Fruit fly (Drosophila melanogaster) whole organism, embryonic: ENCODE data around the gene mei-218.

Experiments used
- Abd-B ChIP-seq: fragments of 200-800 bp; sonication (Bioruptor generic); optimal IDR thresholded peaks from 2 replicates; lab custom pipeline; 2018; ENCODE audit warnings: missing biosample characterization, mild to moderate bottlenecking, missing genetic modification characterization, moderate library complexity
- Antp ChIP-seq: fragments of 200-800 bp; sonication (Bioruptor generic); optimal IDR thresholded peaks from 3 replicates; lab custom pipeline; 2016; ENCODE audit warnings: missing biosample characterization, missing genetic modification characterization
- Awh ChIP-seq: fragments of 200-800 bp; sonication (Bioruptor generic); IDR thresholded peaks from 2 replicates; pipeline ENCODE4, ENCODE4 v1.3.6; 2022; ENCODE audit warnings: missing biosample characterization, missing genetic modification characterization
- CG10267 ChIP-seq: fragments of 200-800 bp; sonication (Bioruptor generic); optimal IDR thresholded peaks from 2 replicates; lab custom pipeline; 2018; ENCODE audit warnings: missing biosample characterization, mild to moderate bottlenecking, missing genetic modification characterization, moderate library complexity
- CG11398 ChIP-seq: fragments of 200-800 bp; sonication (Bioruptor generic); optimal IDR thresholded peaks from 2 replicates; lab custom pipeline; 2016; ENCODE audit warnings: missing biosample characterization, missing genetic modification characterization
- CG13894 ChIP-seq: fragments of 200-800 bp; sonication (Bioruptor generic); optimal IDR thresholded peaks from 3 replicates; lab custom pipeline; 2018; ENCODE audit warnings: missing biosample characterization, mild to moderate bottlenecking, missing genetic modification characterization, moderate library complexity
- CG14667 ChIP-seq: fragments of 200-800 bp; sonication (Bioruptor generic); IDR thresholded peaks from 2 replicates; pipeline ENCODE4 v1.3.6; 2022; ENCODE audit warnings: missing biosample characterization, missing genetic modification characterization
- CG17802 ChIP-seq: fragments of 200-800 bp; sonication (Bioruptor generic); optimal IDR thresholded peaks from 2 replicates; lab custom pipeline; 2018; ENCODE audit warnings: missing biosample characterization, mild to moderate bottlenecking, missing genetic modification characterization, moderate library complexity
- CG17912 ChIP-seq: fragments of 200-800 bp; sonication (Bioruptor generic); optimal IDR thresholded peaks from 2 replicates; lab custom pipeline; 2018; ENCODE audit warnings: missing biosample characterization, mild to moderate bottlenecking, missing genetic modification characterization
- CG30431 ChIP-seq: fragments of 200-800 bp; sonication (Bioruptor generic); optimal IDR thresholded peaks from 2 replicates; lab custom pipeline; 2017; ENCODE audit warnings: missing biosample characterization, missing genetic modification characterization
- CG31224 ChIP-seq: fragments of 200-800 bp; sonication (Bioruptor generic); IDR thresholded peaks from 2 replicates; pipeline ENCODE4 v1.3.6; 2022; ENCODE audit warnings: missing biosample characterization, missing genetic modification characterization
- CG3995 ChIP-seq: fragments of 200-800 bp; sonication (Bioruptor generic); optimal IDR thresholded peaks from 3 replicates; lab custom pipeline; 2016; ENCODE audit warnings: missing biosample characterization, missing genetic modification characterization
- CG6272 ChIP-seq: fragments of 200-800 bp; sonication (Bioruptor generic); IDR thresholded peaks from 2 replicates; pipeline ENCODE4 v1.3.6; 2022; ENCODE audit warnings: missing biosample characterization, missing genetic modification characterization
- CG6813 ChIP-seq: fragments of 200-800 bp; sonication (Bioruptor generic); optimal IDR thresholded peaks from 2 replicates; lab custom pipeline; 2017; ENCODE audit warnings: missing biosample characterization, missing genetic modification characterization, mild to moderate bottlenecking, moderate library complexity, missing genetic modification reagents
- CG7786 ChIP-seq: fragments of 200-800 bp; sonication (Bioruptor generic); optimal IDR thresholded peaks from 2 replicates; lab custom pipeline; 2016; ENCODE audit warnings: missing biosample characterization, missing genetic modification characterization
- CG8290 ChIP-seq, 3 experiments: fragments of 200-800 bp; sonication (Bioruptor generic); optimal IDR thresholded peaks; 2 replicates each; lab custom pipeline; 2016 to 2019; ENCODE audit warnings: missing biosample characterization in 3 of 3, missing genetic modification characterization in 3 of 3, mild to moderate bottlenecking in 2 of 3, moderate library complexity in 1 of 3
- CG9437 ChIP-seq: fragments of 200-800 bp; sonication (Bioruptor generic); optimal IDR thresholded peaks from 2 replicates; lab custom pipeline; 2018; ENCODE audit warnings: missing biosample characterization, mild to moderate bottlenecking, missing genetic modification characterization
- CG9817 ChIP-seq: fragments of 200-800 bp; sonication (Bioruptor generic); optimal IDR thresholded peaks from 2 replicates; lab custom pipeline; 2018; ENCODE audit warnings: missing biosample characterization, mild to moderate bottlenecking, missing genetic modification characterization, moderate library complexity
- D ChIP-seq, 2 experiments: fragments of 200-800 bp in 1 of 2; fragments of >200 bp in 1 of 2; sonication (Bioruptor generic) in 1 of 2; optimal IDR thresholded peaks; 2 replicates in 1 of 2; 3 replicates in 1 of 2; lab custom pipeline; 2017; ENCODE audit warnings: mild to moderate bottlenecking in 1 of 2, missing biosample characterization in 1 of 2, missing genetic modification characterization in 1 of 2, missing genetic modification reagents in 1 of 2
- D19B ChIP-seq: fragments of 200-800 bp; sonication (Bioruptor generic); optimal IDR thresholded peaks from 2 replicates; lab custom pipeline; 2017; ENCODE audit warnings: missing biosample characterization, mild to moderate bottlenecking, missing genetic modification characterization
- Dbx ChIP-seq: fragments of 200-800 bp; sonication (Bioruptor generic); IDR thresholded peaks from 3 replicates; pipeline ENCODE4 v1.3.6; 2022; ENCODE audit warnings: missing biosample characterization, missing genetic modification characterization
- Doc3 ChIP-seq: fragments of 200-800 bp; sonication (Bioruptor generic); IDR thresholded peaks from 3 replicates; pipeline ENCODE4 v1.3.6; 2022; ENCODE audit warnings: missing biosample characterization, missing genetic modification characterization; ENCODE audit not compliant: partially characterized antibody
- HLH54F ChIP-seq: fragments of 200-800 bp; sonication (Bioruptor generic); optimal IDR thresholded peaks from 3 replicates; lab custom pipeline; 2016; ENCODE audit warnings: missing biosample characterization, missing genetic modification characterization
- Hr3 ChIP-seq: fragments of 200-800 bp; sonication (Bioruptor generic); optimal IDR thresholded peaks from 3 replicates; lab custom pipeline; 2016; ENCODE audit warnings: missing biosample characterization, missing genetic modification characterization
- MTF-1 ChIP-seq: fragments of 200-800 bp; sonication (Bioruptor generic); optimal IDR thresholded peaks from 2 replicates; lab custom pipeline; 2018; ENCODE audit warnings: missing biosample characterization, mild to moderate bottlenecking, missing genetic modification characterization, borderline replicate concordance
- Optix ChIP-seq: fragments of 200-800 bp; sonication (Bioruptor generic); IDR thresholded peaks from 3 replicates; pipeline ENCODE4 v1.3.6; 2022; ENCODE audit warnings: missing biosample characterization, missing genetic modification characterization
- Poxn ChIP-seq: fragments of 200-800 bp; sonication (Bioruptor generic); IDR thresholded peaks from 2 replicates; pipeline ENCODE4 v1.3.6; 2022; ENCODE audit warnings: missing biosample characterization, missing genetic modification characterization
- Sry-β ChIP-seq: fragments of 200-800 bp; sonication (Bioruptor generic); optimal IDR thresholded peaks from 2 replicates; lab custom pipeline; 2018; ENCODE audit warnings: missing biosample characterization, mild to moderate bottlenecking, missing genetic modification characterization, moderate library complexity
- ab ChIP-seq: fragments of 200-800 bp; sonication (Bioruptor generic); optimal IDR thresholded peaks from 2 replicates; lab custom pipeline; 2016; ENCODE audit warnings: missing biosample characterization, missing genetic modification characterization
- caup ChIP-seq: fragments of 200-800 bp; sonication (Bioruptor generic); optimal IDR thresholded peaks from 3 replicates; lab custom pipeline; 2017; ENCODE audit warnings: missing biosample characterization, mild to moderate bottlenecking, missing genetic modification characterization, moderate library complexity; ENCODE audit not compliant: severe bottlenecking
- chn ChIP-seq: fragments of 200-800 bp; sonication (Bioruptor generic); optimal IDR thresholded peaks from 2 replicates; lab custom pipeline; 2016; ENCODE audit warnings: missing biosample characterization, missing genetic modification characterization
- da ChIP-seq: fragments of 200-800 bp; sonication (Bioruptor generic); optimal IDR thresholded peaks from 2 replicates; lab custom pipeline; 2016; ENCODE audit warnings: missing biosample characterization, missing genetic modification characterization
- dpn ChIP-seq, 2 experiments: fragments of 200-800 bp; sonication (Bioruptor generic); optimal IDR thresholded peaks; 3 replicates each; lab custom pipeline; 2016; ENCODE audit warnings: missing biosample characterization in 2 of 2, missing genetic modification characterization in 2 of 2
- en ChIP-seq: fragments of 200-800 bp; sonication (Bioruptor generic); optimal IDR thresholded peaks from 2 replicates; lab custom pipeline; 2016; ENCODE audit warnings: missing biosample characterization, missing genetic modification characterization
- fd3F ChIP-seq: fragments of 200-800 bp; sonication (Bioruptor generic); optimal IDR thresholded peaks from 2 replicates; lab custom pipeline; 2018; ENCODE audit warnings: missing biosample characterization, mild to moderate bottlenecking, missing genetic modification characterization, moderate library complexity
- gcm ChIP-seq: fragments of 200-800 bp; sonication (Bioruptor generic); optimal IDR thresholded peaks from 2 replicates; lab custom pipeline; 2019; ENCODE audit warnings: missing biosample characterization, mild to moderate bottlenecking, missing genetic modification characterization, moderate library complexity
- gro ChIP-seq: fragments of 200-800 bp; sonication (Bioruptor generic); optimal IDR thresholded peaks from 2 replicates; lab custom pipeline; 2016; ENCODE audit warnings: missing biosample characterization, missing genetic modification characterization
- gsb ChIP-seq: fragments of 200-800 bp; sonication (Bioruptor generic); IDR thresholded peaks from 2 replicates; pipeline ENCODE4 v1.3.6; 2022; ENCODE audit warnings: missing biosample characterization, missing genetic modification characterization
- gt ChIP-seq: fragments of 200-800 bp; sonication (Bioruptor generic); IDR thresholded peaks from 2 replicates; pipeline ENCODE4 v1.3.6; 2022; ENCODE audit warnings: missing biosample characterization, missing genetic modification characterization
- hbn ChIP-seq: fragments of 200-800 bp; sonication (Bioruptor generic); IDR thresholded peaks from 2 replicates; pipeline ENCODE4 v1.3.6; 2022; ENCODE audit warnings: missing biosample characterization, missing genetic modification characterization; ENCODE audit not compliant: partially characterized antibody
- ken ChIP-seq: fragments of 200-800 bp; sonication (Bioruptor generic); IDR thresholded peaks from 3 replicates; pipeline ENCODE4 v1.3.6; 2022; ENCODE audit warnings: missing biosample characterization, missing genetic modification characterization
- nom ChIP-seq: fragments of 200-800 bp; sonication (Bioruptor generic); optimal IDR thresholded peaks from 2 replicates; lab custom pipeline; 2017; ENCODE audit warnings: missing biosample characterization, missing genetic modification characterization, mild to moderate bottlenecking, moderate library complexity, missing genetic modification reagents
- pros ChIP-seq: fragments of 200-800 bp; sonication (Bioruptor generic); optimal IDR thresholded peaks from 3 replicates; lab custom pipeline; 2019; ENCODE audit warnings: missing biosample characterization, mild to moderate bottlenecking, missing genetic modification characterization, moderate library complexity
- shn ChIP-seq: fragments of 200-800 bp; sonication (Bioruptor generic); optimal IDR thresholded peaks from 3 replicates; lab custom pipeline; 2016; ENCODE audit warnings: missing biosample characterization, missing genetic modification characterization
- tio ChIP-seq: fragments of 200-800 bp; sonication (Bioruptor generic); optimal IDR thresholded peaks from 2 replicates; lab custom pipeline; 2017; ENCODE audit warnings: missing biosample characterization, missing genetic modification characterization, inconsistent platforms
- toy ChIP-seq: fragments of 200-800 bp; sonication (Bioruptor generic); IDR thresholded peaks from 2 replicates; pipeline ENCODE4 v1.3.6; 2022; ENCODE audit warnings: missing biosample characterization, missing genetic modification characterization
- zen ChIP-seq: fragments of 200-800 bp; sonication (Bioruptor generic); optimal IDR thresholded peaks from 3 replicates; lab custom pipeline; 2018; ENCODE audit warnings: missing biosample characterization, mild to moderate bottlenecking, missing genetic modification characterization, moderate library complexity
- zfh1 ChIP-seq: fragments of 200-800 bp; sonication (Bioruptor generic); IDR thresholded peaks from 3 replicates; pipeline ENCODE4 v1.3.6; 2022; ENCODE audit warnings: missing biosample characterization, missing genetic modification characterization

mei-218 gene

DNA sequence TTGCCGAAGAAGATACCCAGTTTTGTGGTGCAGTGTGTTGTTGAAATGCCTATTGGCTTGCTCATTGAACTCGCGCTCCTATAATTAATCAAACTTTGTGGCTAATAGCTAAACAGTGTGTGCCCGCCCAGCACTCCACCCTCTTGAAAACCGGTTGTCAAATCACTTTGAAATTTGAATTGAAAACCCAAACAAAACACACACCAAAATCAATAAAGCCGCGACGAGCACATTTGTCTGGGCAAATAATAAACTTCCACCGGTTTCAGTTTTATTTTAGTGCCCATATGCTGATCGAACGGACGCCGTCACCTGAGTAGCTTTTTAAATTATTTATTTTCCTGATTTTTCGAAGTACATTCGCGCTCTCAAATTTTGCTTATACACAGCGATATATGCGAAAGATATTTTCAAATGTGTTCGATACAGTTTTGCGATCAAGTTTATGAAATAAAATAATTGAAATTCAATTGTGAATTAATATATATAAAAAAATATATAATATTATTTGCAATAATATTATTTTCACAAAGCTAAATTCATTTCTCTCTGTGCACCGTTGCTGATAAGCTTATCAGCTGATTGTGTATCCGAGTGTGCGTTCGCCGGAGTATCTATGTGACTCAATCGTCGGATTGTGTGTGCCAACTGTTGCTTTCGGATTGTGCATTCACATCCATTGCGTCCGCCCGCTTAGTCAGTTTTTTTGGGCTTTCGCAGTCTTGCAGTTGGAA is 12.9 kb downstream of the mei-218 start (continued):
- TF ChIP-seq CG17912, result no peak
- TF ChIP-seq dpn (GFP tag; optimal IDR thresholded peaks at IDR 0.05; lab: Kevin White, UChicago), result peak in 1 of 2 experiments; percentile 74
- TF ChIP-seq HLH54F (GFP tag; lab: Kevin White, UChicago), result peak; percentile 37
- no peak for TF ChIP-seq CG7786 (GFP tag; lab: Kevin White, UChicago)
- TF ChIP-seq Doc3 (GFP tag; lab: Robert Waterston, UW), result no peak
- TF ChIP-seq Poxn, result no peak
- no peak for TF ChIP-seq pros (GFP tag; lab: Kevin White, UChicago)
- peak; percentile 75 for TF ChIP-seq gcm
- no peak for TF ChIP-seq Abd-B (GFP tag; lab: Kevin White, UChicago)
- TF ChIP-seq CG6272 (GFP tag; lab: Robert Waterston, UW), result peak; percentile 56; the same call in 1 of the 2 replicates
- no peak for TF ChIP-seq CG17802
- peak; percentile 56 for TF ChIP-seq tio (GFP tag; lab: Kevin White, UChicago)
- peak; percentile 69; the same call in 2 of the 3 replicates for TF ChIP-seq Dbx (GFP tag; lab: Robert Waterston, UW)
- TF ChIP-seq CG30431 (GFP tag; lab: Kevin White, UChicago), result peak; percentile 57
- TF ChIP-seq gt (GFP tag; lab: Robert Waterston, UW), result no peak
- TF ChIP-seq Sry-β (GFP tag; lab: Kevin White, UChicago), result no peak
- no peak for TF ChIP-seq chn (GFP tag; lab: Kevin White, UChicago)
- peak; percentile 63; the same call in 1 of the 2 replicates for TF ChIP-seq CG14667 (GFP tag; lab: Robert Waterston, UW)
- TF ChIP-seq CG8290 (GFP tag; optimal IDR thresholded peaks at IDR 0.05; lab: Kevin White, UChicago), result peak; percentile 11
- TF ChIP-seq CG8290 (tag; optimal IDR thresholded peaks at IDR 0.05; lab: Kevin White, UChicago), result peak in 1 of 2 experiments; percentile 66
- peak; percentile 67; the same call in 1 of the 2 replicates for TF ChIP-seq gsb (GFP tag; lab: Robert Waterston, UW)
- no peak for TF ChIP-seq hbn (GFP tag; lab: Robert Waterston, UW)
- peak; percentile 68 for TF ChIP-seq D19B (GFP tag; lab: Kevin White, UChicago)
- peak; percentile 84 for TF ChIP-seq CG6813 (GFP tag; lab: Kevin White, UChicago)
- no peak for TF ChIP-seq shn (GFP tag; lab: Kevin White, UChicago)
- no peak; the same call in 2 of the 3 replicates for TF ChIP-seq Optix (GFP tag; lab: Robert Waterston, UW)
- TF ChIP-seq CG3995 (GFP tag; lab: Kevin White, UChicago), result no peak
- TF ChIP-seq en (GFP tag; lab: Kevin White, UChicago), result no peak
- TF ChIP-seq CG13894 (tag; lab: Kevin White, UChicago), result peak; percentile 46
- TF ChIP-seq Hr3 (GFP tag; lab: Kevin White, UChicago), result peak; percentile 76
- no peak for TF ChIP-seq CG11398
- TF ChIP-seq ken (GFP tag; lab: Robert Waterston, UW), result peak; percentile 69; the same call in 1 of the 3 replicates
- TF ChIP-seq fd3F (GFP tag; lab: Kevin White, UChicago), result peak; percentile 69
- peak; percentile 81 for TF ChIP-seq zfh1 (GFP tag; lab: Robert Waterston, UW)
- no peak for TF ChIP-seq ab
- no peak for TF ChIP-seq Antp (GFP tag; lab: Kevin White, UChicago)
- TF ChIP-seq caup (GFP tag; lab: Kevin White, UChicago), result peak; percentile 77
- TF ChIP-seq zen, result peak; percentile 53
- TF ChIP-seq MTF-1 (GFP tag; lab: Kevin White, UChicago), result peak; percentile 40
- peak; percentile 74 for TF ChIP-seq Awh (GFP tag; lab: Robert Waterston, UW)
- TF ChIP-seq D (optimal IDR thresholded peaks at IDR 0.05; lab: Kevin White, UChicago), result no peak
- peak; percentile 65 for TF ChIP-seq D (GFP tag; optimal IDR thresholded peaks at IDR 0.05; lab: Kevin White, UChicago)
- peak; percentile 77 for TF ChIP-seq CG9437 (GFP tag; lab: Kevin White, UChicago)
- TF ChIP-seq nom (GFP tag; lab: Kevin White, UChicago), result no peak
- TF ChIP-seq gro (GFP tag; lab: Kevin White, UChicago), result no peak
- TF ChIP-seq CG31224 (GFP tag; lab: Robert Waterston, UW), result peak; percentile 66
- TF ChIP-seq toy (GFP tag; lab: Robert Waterston, UW), result no peak
- TF ChIP-seq da (GFP tag; lab: Kevin White, UChicago), result no peak
- peak; percentile 60 for TF ChIP-seq CG9817 (tag; lab: Kevin White, UChicago)
- peak; percentile 77 for TF ChIP-seq CG10267 (tag; lab: Kevin White, UChicago)
